Fruit fly (Drosophila melanogaster): ENCODE data around the gene Pdp1.

Pdp1 gene

DNA sequence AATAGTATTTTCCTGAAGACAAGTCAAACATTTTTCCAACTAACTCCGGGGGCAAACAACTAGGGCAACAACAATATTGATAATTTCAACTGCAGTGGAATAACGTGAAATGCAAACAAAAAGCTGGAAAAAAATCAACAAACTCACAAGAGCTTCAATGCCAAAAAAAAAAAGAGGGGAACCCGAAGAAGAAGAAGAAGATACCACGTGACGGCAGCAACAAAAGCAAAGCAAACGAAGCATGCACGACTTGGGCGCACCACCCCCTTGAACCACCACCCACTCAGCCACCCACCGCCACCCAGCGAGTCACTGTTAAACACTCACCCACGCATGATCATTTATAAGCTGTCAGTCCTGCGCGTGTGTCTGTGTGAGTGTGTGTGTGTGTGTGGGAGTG, 7.4 kb downstream of the Pdp1 start (continued):
- TF ChIP-seq Dbx (GFP tag; IDR thresholded peaks at IDR 0.05): 0 out of 3 replicates have a peak, but pooled peaks have one; percentile 27
- peak; percentile 8 for TF ChIP-seq CG14710 (tag; optimal IDR thresholded peaks at IDR 0.05)
- peak; percentile 12 for TF ChIP-seq dmrt11E (tag; optimal IDR thresholded peaks at IDR 0.05)
- 0 out of 4 replicates have a peak, but pooled peaks have one; percentile 49 for TF ChIP-seq chinmo (GFP tag; IDR thresholded peaks at IDR 0.05; ENCODE audit: partially characterized antibody)
- peak; percentile 66 for TF ChIP-seq CG4360 (GFP tag; IDR thresholded peaks at IDR 0.05)
- peak; percentile 52 for TF ChIP-seq CG4707 (GFP tag; optimal IDR thresholded peaks at IDR 0.05)
- TF ChIP-seq gsb-n (tag; optimal IDR thresholded peaks at IDR 0.05): peak; percentile 15
- peak; percentile 58; the same call in 2 of the 3 replicates for TF ChIP-seq otp (GFP tag; IDR thresholded peaks at IDR 0.05)
- peak; percentile 77; the same call in 1 of the 3 replicates for TF ChIP-seq CG2199 (GFP tag; IDR thresholded peaks at IDR 0.05)
- peak; percentile 26 for TF ChIP-seq wek (GFP tag; optimal IDR thresholded peaks at IDR 0.05)
- TF ChIP-seq CG2875 (GFP tag; optimal IDR thresholded peaks at IDR 0.05): peak; percentile 26
- peak in 1 of 2 experiments; percentile 6 for TF ChIP-seq Hr51 (GFP tag; optimal IDR thresholded peaks at IDR 0.05)
- peak; percentile 13 for TF ChIP-seq mirr (GFP tag; optimal IDR thresholded peaks at IDR 0.05)
- TF ChIP-seq CG13296 (GFP tag; optimal IDR thresholded peaks at IDR 0.05): peak; percentile 14
- no peak for TF ChIP-seq CG10274 (GFP tag; optimal IDR thresholded peaks at IDR 0.05)
- TF ChIP-seq gsb (GFP tag; IDR thresholded peaks at IDR 0.05): 0 out of 2 replicates have a peak, but pooled peaks have one; percentile 27
- TF ChIP-seq Doc2 (GFP tag; IDR thresholded peaks at IDR 0.05): no peak
- TF ChIP-seq knrl (GFP tag; IDR thresholded peaks at IDR 0.05; ENCODE audit: partially characterized antibody): no peak
- no peak for TF ChIP-seq p53 (GFP tag; optimal IDR thresholded peaks at IDR 0.05)
- peak; percentile 37 for TF ChIP-seq Vsx1 (GFP tag; optimal IDR thresholded peaks at IDR 0.05)
- peak; percentile 13 for TF ChIP-seq CG12659 (GFP tag; optimal IDR thresholded peaks at IDR 0.05)
- peak; percentile 45; the same call in 1 of the 2 replicates for TF ChIP-seq vvl (GFP tag; IDR thresholded peaks at IDR 0.05)
- TF ChIP-seq CG18262 (tag; optimal IDR thresholded peaks at IDR 0.05): peak; percentile 5
- TF ChIP-seq CG8089 (GFP tag; optimal IDR thresholded peaks at IDR 0.05): no peak
- TF ChIP-seq CG13624 (GFP tag; optimal IDR thresholded peaks at IDR 0.05): no peak
- TF ChIP-seq Atf6 (GFP tag; IDR thresholded peaks at IDR 0.05): peak; percentile 12; the same call in 1 of the 2 replicates
- peak; percentile 99 for TF ChIP-seq sr (GFP tag; IDR thresholded peaks at IDR 0.05)

DNA sequence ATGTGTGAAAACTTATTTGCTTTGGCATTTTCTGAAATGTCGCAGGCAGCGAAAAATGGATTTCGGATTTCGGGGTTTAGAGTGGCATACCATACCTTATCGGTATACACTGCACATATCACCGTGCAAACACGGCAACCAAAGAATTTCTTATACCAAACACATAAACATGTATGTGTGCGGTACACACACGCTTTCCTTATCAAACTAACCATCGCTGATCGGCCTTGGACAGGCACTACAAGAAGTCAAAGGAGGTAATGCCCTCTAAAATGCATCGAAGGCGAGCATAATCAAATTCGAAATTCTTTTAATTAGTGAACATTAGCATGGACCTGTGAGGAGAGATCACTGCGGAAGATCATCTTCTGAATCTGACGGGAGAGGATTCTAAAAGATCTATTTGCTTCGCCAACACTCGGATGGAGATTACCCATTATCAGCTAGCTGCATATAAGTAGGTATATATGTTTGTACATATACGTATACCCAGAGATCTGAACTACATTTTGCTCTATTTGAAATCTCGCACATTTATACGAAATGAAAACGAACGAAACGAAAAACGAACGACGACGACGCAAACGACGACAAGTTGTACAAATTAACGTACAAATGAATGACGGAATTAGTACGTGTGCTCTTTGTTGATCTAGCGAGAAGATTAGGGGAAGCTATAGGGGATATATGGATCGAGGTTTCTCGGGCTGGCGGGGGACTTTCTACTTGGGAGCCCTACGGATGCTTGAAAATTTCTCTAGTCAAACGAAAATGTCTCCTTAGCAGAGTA, 8.6 kb downstream of the Pdp1 start:
- TF ChIP-seq CG12236 (GFP tag; optimal IDR thresholded peaks at IDR 0.05): no peak
- TF ChIP-seq Kr (GFP tag; optimal IDR thresholded peaks at IDR 0.05): peak; percentile 27
- peak; percentile 22 for TF ChIP-seq exex (tag; optimal IDR thresholded peaks at IDR 0.05)
- peak in 1 of 2 experiments; percentile 66 for TF ChIP-seq tll (GFP tag; optimal IDR thresholded peaks at IDR 0.05)
- TF ChIP-seq CG4360 (GFP tag; IDR thresholded peaks at IDR 0.05): no peak
- no peak for TF ChIP-seq Myb (GFP tag; optimal IDR thresholded peaks at IDR 0.05)
- TF ChIP-seq sens (GFP tag): peak; percentile 28
- TF ChIP-seq Oaz (GFP tag; IDR thresholded peaks at IDR 0.05): no peak
- TF ChIP-seq dmrt11E (tag; optimal IDR thresholded peaks at IDR 0.05): peak; percentile 33
- TF ChIP-seq CG10267 (tag; optimal IDR thresholded peaks at IDR 0.05): no peak
- TF ChIP-seq BtbVII (GFP tag; optimal IDR thresholded peaks at IDR 0.05): peak; percentile 37
- peak in 1 of 2 experiments; percentile 48 for TF ChIP-seq Hr78 (GFP tag; optimal IDR thresholded peaks at IDR 0.05)
- TF ChIP-seq cg (GFP tag; optimal IDR thresholded peaks at IDR 0.05): peak; percentile 62
- TF ChIP-seq CG7271 (tag; optimal IDR thresholded peaks at IDR 0.05): no peak
- TF ChIP-seq Pdp1 (GFP tag; optimal IDR thresholded peaks at IDR 0.05): peak in 1 of 2 experiments; percentile 42
- TF ChIP-seq Atf6 (GFP tag; IDR thresholded peaks at IDR 0.05): 0 out of 2 replicates have a peak, but pooled peaks have one; percentile 9
- no peak for TF ChIP-seq nerfin-2 (GFP tag; IDR thresholded peaks at IDR 0.05; ENCODE audit: partially characterized antibody)
- TF ChIP-seq CG6175 (GFP tag; IDR thresholded peaks at IDR 0.05): 0 out of 3 replicates have a peak, but pooled peaks have one; percentile 11
- TF ChIP-seq CG15479 (GFP tag; optimal IDR thresholded peaks at IDR 0.05): peak; percentile 72
- peak; percentile 86 for TF ChIP-seq Deaf1 (tag; optimal IDR thresholded peaks at IDR 0.05)
- TF ChIP-seq YL-1 (GFP tag; optimal IDR thresholded peaks at IDR 0.05): no peak
- TF ChIP-seq sima (GFP tag; optimal IDR thresholded peaks at IDR 0.05): no peak
- peak; percentile 34 for TF ChIP-seq CG12769 (tag; optimal IDR thresholded peaks at IDR 0.05)
